Worm (Caenorhabditis elegans) whole organism, mixed stage, embryonic: ENCODE measurements around the gene sru-11.
"Not testable (repeated sequence)": the region's sequence is repeated elsewhere in the genome, so short reads cannot be mapped to it uniquely, and the experiment has no call there.

Experiments
- M03D4.4 ChIP-seq: sonication (generic microtip); optimal IDR thresholded peaks from 2 replicates; lab custom pipeline; 2017; ENCODE audit warnings: mild to moderate bottlenecking, missing genetic modification characterization, missing compliant biosample characterization
- blmp-1 ChIP-seq: fragments of 150-350 bp; optimal IDR thresholded peaks from 2 replicates; lab custom pipeline; 2014; ENCODE audit warnings: missing biosample characterization, missing genetic modification characterization
- ceh-43 ChIP-seq: fragments of 200-800 bp; sonication (Bioruptor generic); optimal IDR thresholded peaks from 2 replicates; lab custom pipeline; 2018; ENCODE audit warnings: mild to moderate bottlenecking, missing genetic modification characterization, moderate library complexity, missing compliant biosample characterization
- ceh-83 ChIP-seq: fragments of 200-800 bp; sonication (Bioruptor generic); optimal IDR thresholded peaks from 2 replicates; lab custom pipeline; 2018; ENCODE audit warnings: mild to moderate bottlenecking, missing genetic modification characterization, missing compliant biosample characterization
- ces-1 ChIP-seq: fragments of 150-350 bp; optimal IDR thresholded peaks from 2 replicates; lab custom pipeline; 2014; ENCODE audit warnings: missing biosample characterization, missing genetic modification reagents, missing genetic modification characterization
- cnd-1 ChIP-seq: fragments of 200-800 bp; sonication (Bioruptor generic); optimal IDR thresholded peaks from 2 replicates; lab custom pipeline; 2018; ENCODE audit warnings: mild to moderate bottlenecking, missing genetic modification characterization, missing compliant biosample characterization
- drap-1 ChIP-seq: fragments of 200-800 bp; sonication (Bioruptor generic); optimal IDR thresholded peaks from 3 replicates; lab custom pipeline; 2018; ENCODE audit warnings: mild to moderate bottlenecking, missing genetic modification characterization, missing compliant biosample characterization
- elt-1 ChIP-seq: sonication (generic microtip); optimal IDR thresholded peaks from 2 replicates; lab custom pipeline; 2017; ENCODE audit warnings: missing genetic modification characterization, mild to moderate bottlenecking, missing compliant biosample characterization, antibody characterized with exemption, moderate library complexity, borderline replicate concordance; ENCODE audit not compliant: insufficient read depth
- flh-1 ChIP-seq: fragments of 200-800 bp; sonication (Bioruptor generic); optimal IDR thresholded peaks from 2 replicates; lab custom pipeline; 2018; ENCODE audit warnings: mild to moderate bottlenecking, missing genetic modification characterization, moderate library complexity, missing compliant biosample characterization
- ham-2 ChIP-seq: fragments of 200-800 bp; sonication (Bioruptor generic); optimal IDR thresholded peaks from 2 replicates; lab custom pipeline; 2018; ENCODE audit warnings: mild to moderate bottlenecking, missing genetic modification characterization, missing compliant biosample characterization
- hlh-1 ChIP-seq: fragments of 150-350 bp; optimal IDR thresholded peaks from 2 replicates; lab custom pipeline; 2014; ENCODE audit warnings: missing biosample characterization, missing genetic modification reagents, missing genetic modification characterization
- lin-32 ChIP-seq: fragments of 200-800 bp; sonication (Bioruptor generic); optimal IDR thresholded peaks from 2 replicates; lab custom pipeline; 2018; ENCODE audit warnings: mild to moderate bottlenecking, missing genetic modification characterization, missing compliant biosample characterization
- mab-5 ChIP-seq: fragments of 150-350 bp; optimal IDR thresholded peaks from 2 replicates; lab custom pipeline; 2014; ENCODE audit warnings: missing biosample characterization, missing genetic modification characterization
- mep-1 ChIP-seq: fragments of 150-350 bp; optimal IDR thresholded peaks from 2 replicates; lab custom pipeline; 2017; ENCODE audit warnings: missing biosample characterization, missing genetic modification reagents, missing genetic modification characterization, inconsistent platforms
- mls-2 ChIP-seq: sonication (generic microtip); optimal IDR thresholded peaks from 2 replicates; lab custom pipeline; 2016; ENCODE audit warnings: mild to moderate bottlenecking, missing genetic modification characterization, moderate library complexity, missing compliant biosample characterization
- nhr-12 ChIP-seq: fragments of 150-350 bp; optimal IDR thresholded peaks from 2 replicates; lab custom pipeline; 2014; ENCODE audit warnings: missing biosample characterization, missing genetic modification characterization
- nhr-2 ChIP-seq: fragments of 150-350 bp; optimal IDR thresholded peaks from 2 replicates; lab custom pipeline; 2014; ENCODE audit warnings: missing biosample characterization, missing genetic modification characterization
- nhr-237 ChIP-seq: fragments of 150-350 bp; optimal IDR thresholded peaks from 2 replicates; lab custom pipeline; 2014; ENCODE audit warnings: missing biosample characterization, missing genetic modification characterization
- nhr-28 ChIP-seq: fragments of 150-350 bp; optimal IDR thresholded peaks from 2 replicates; lab custom pipeline; 2014; ENCODE audit warnings: missing biosample characterization, missing genetic modification characterization
- nhr-76 ChIP-seq: sonication (generic microtip); optimal IDR thresholded peaks from 2 replicates; lab custom pipeline; 2017; ENCODE audit warnings: missing biosample characterization, missing genetic modification characterization
- sem-2 ChIP-seq: fragments of 200-800 bp; sonication (Bioruptor generic); optimal IDR thresholded peaks from 2 replicates; lab custom pipeline; 2018; ENCODE audit warnings: mild to moderate bottlenecking, missing genetic modification characterization, missing compliant biosample characterization
- snpc-4 ChIP-seq: fragments of 150-350 bp; optimal IDR thresholded peaks from 2 replicates; lab custom pipeline; 2014; ENCODE audit warnings: missing biosample characterization, missing genetic modification characterization
- sptf-1 ChIP-seq: sonication (generic microtip); optimal IDR thresholded peaks from 2 replicates; lab custom pipeline; 2017; ENCODE audit warnings: mild to moderate bottlenecking, missing genetic modification characterization, moderate library complexity, missing compliant biosample characterization
- tbx-8 ChIP-seq: fragments of 200-800 bp; sonication (Bioruptor generic); optimal IDR thresholded peaks from 2 replicates; lab custom pipeline; 2018; ENCODE audit warnings: mild to moderate bottlenecking, missing genetic modification characterization, moderate library complexity, missing compliant biosample characterization
- unc-120 ChIP-seq: sonication (generic microtip); optimal IDR thresholded peaks from 2 replicates; lab custom pipeline; 2017; ENCODE audit warnings: missing genetic modification characterization, missing compliant biosample characterization; ENCODE audit not compliant: poor library complexity, severe bottlenecking
- unc-62 ChIP-seq: fragments of 150-350 bp; optimal IDR thresholded peaks from 2 replicates; lab custom pipeline; 2014; ENCODE audit warnings: missing biosample characterization, missing genetic modification reagents, missing genetic modification characterization
- zip-8 ChIP-seq: fragments of 150-350 bp; optimal IDR thresholded peaks from 2 replicates; lab custom pipeline; 2014; ENCODE audit warnings: missing biosample characterization, missing genetic modification characterization
- ztf-11 ChIP-seq: fragments of 150-350 bp; optimal IDR thresholded peaks from 2 replicates; lab custom pipeline; 2014; ENCODE audit warnings: missing biosample characterization, missing genetic modification characterization

The sru-11 gene

DNA sequence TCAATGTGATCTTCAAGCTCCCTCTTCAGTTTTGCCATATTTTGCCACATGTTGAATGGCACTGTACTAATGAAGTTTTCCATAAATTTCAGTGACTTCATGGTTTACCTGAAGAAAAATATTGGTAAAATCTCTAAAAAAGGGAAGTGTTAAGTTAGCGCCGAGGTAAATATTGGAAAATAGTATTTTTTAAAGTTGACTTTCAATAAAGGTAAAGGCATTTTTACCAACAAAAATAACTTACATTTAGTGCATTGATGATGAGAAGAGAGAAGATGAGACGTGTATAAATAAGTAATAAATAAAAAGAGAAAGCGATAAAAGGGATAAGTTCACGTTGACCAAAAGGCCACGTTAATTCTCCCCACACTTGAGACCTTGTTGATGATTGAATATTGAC lies 6.6 kb upstream of the sru-11 start, which contains the start of gene Y45F10B.8:
TSS of gene Y45F10B.8 (minus strand) at position 101 of the 400 bp plus-strand sequence.
- not testable (repeated sequence) for TF ChIP-seq zip-8, elt-1, unc-120 (tag; lab: Kevin White, UChicago)

ce11 chrIV:13578953-13579352 lies 5.8 kb upstream of the sru-11 start, which contains the start of gene sru-16:
Gene sru-16, plus strand, starts transcription at chrIV:13579253.
- not testable (repeated sequence) for TF ChIP-seq nhr-76, nhr-2, cnd-1 (tag; lab: Kevin White, UChicago)

DNA sequence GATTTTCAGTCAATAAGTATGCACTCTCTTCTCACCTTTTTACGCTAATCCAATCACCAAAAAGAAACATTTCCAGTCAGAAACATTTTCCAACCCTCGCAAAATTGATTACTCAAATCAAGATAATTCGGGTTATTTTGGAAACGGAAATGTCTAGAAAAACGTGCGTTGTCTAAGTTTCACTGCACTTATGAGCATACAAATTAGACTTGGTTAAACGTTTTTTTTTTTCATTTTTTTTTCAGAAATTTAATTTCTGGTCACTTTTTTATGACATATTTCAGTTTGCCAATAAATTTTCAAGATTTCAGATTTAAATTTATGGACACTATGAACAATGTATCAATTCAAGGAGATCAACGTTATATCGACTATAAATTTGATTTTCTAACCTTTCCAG lies 1.8 kb upstream of the sru-11 start, which contains the start of gene sru-12:
TSS of gene sru-12 (plus strand) at position 301 of the 400 bp plus-strand sequence.
- no peak for TF ChIP-seq snpc-4 (tag; lab: Kevin White, UChicago)

ce11 chrIV:13587175-13587574 lies 2.4 kb downstream of the sru-11 start, which contains the start of gene Y45F10B.12:
Gene Y45F10B.12, plus strand, starts transcription at chrIV:13587475.
- no peak for TF ChIP-seq nhr-28 (tag; lab: Kevin White, UChicago)
- TF ChIP-seq ztf-11 (tag; lab: Kevin White, UChicago), result no peak
- no peak for TF ChIP-seq nhr-12 (tag; lab: Kevin White, UChicago)
- no peak for TF ChIP-seq hlh-1
- no peak for TF ChIP-seq drap-1 (GFP tag; lab: Kevin White, UChicago)
- TF ChIP-seq flh-1 (GFP tag; lab: Kevin White, UChicago), result no peak
- no peak for TF ChIP-seq cnd-1 (tag; lab: Kevin White, UChicago)
- no peak for TF ChIP-seq mep-1 (tag; lab: Kevin White, UChicago)
- no peak for TF ChIP-seq M03D4.4 (tag; lab: Kevin White, UChicago)
- no peak for TF ChIP-seq sptf-1 (tag; lab: Kevin White, UChicago)
- TF ChIP-seq ces-1 (GFP tag; lab: Kevin White, UChicago), result no peak
- no peak for TF ChIP-seq nhr-76 (tag; lab: Kevin White, UChicago)
- no peak for TF ChIP-seq ceh-43 (GFP tag; lab: Kevin White, UChicago)
- TF ChIP-seq lin-32 (GFP tag; lab: Kevin White, UChicago), result no peak

DNA sequence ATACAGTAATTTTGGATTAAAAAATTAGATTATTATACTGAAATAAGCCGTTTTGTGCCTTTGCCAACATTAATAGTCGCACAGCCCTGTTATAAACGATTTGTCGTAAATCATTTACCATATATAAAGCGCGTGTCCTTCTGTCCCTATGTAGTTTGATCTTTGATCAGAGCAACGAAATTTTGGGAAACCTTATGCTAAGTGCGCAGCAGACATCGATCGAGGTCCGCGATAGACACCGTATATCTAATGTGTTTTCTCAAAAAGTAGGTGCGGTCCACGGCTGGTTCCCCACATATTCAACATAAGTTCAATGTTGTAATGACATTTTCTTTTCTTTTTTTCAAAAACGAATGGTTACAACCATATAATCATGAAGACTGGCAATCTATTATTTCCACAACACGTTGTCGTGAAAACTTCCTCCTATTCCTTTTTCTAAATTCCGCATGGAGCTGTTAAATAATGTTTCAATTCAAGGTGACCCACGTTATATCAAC lies 3.8 kb downstream of the sru-11 start, which contains the start of gene sru-9:
TSS of gene sru-9 (plus strand) at position 450 of the 500 bp plus-strand sequence.
- not testable (repeated sequence) for TF ChIP-seq sptf-1 (tag; lab: Kevin White, UChicago); drap-1 (GFP tag; lab: Kevin White, UChicago); nhr-76 (tag; lab: Kevin White, UChicago)
- TF ChIP-seq, all 35 proteins: peak for 0; not testable (repeated sequence) for 35

- TF ChIP-seq elt-1 (tag; lab: Kevin White, UChicago), result no peak
- TF ChIP-seq ham-2 (GFP tag; lab: Kevin White, UChicago), result no peak
- TF ChIP-seq nhr-237 (tag; lab: Kevin White, UChicago), result no peak
- no peak for TF ChIP-seq sem-2 (GFP tag; lab: Kevin White, UChicago)
- TF ChIP-seq unc-62 (GFP tag; lab: Kevin White, UChicago), result no peak
- no peak for TF ChIP-seq ceh-83 (GFP tag; lab: Kevin White, UChicago)
- no peak for TF ChIP-seq mls-2 (tag; lab: Kevin White, UChicago)
- TF ChIP-seq cnd-1 (tag; lab: Kevin White, UChicago), result no peak
- no peak for TF ChIP-seq nhr-2 (tag; lab: Kevin White, UChicago)
- TF ChIP-seq nhr-12 (tag; lab: Kevin White, UChicago), result no peak
Measured at ce11 chrIV:13591645-13592044, 6.9 kb downstream of the sru-11 start, which contains the start of gene tsp-5. Gene tsp-5, minus strand, starts transcription at chrIV:13591745.

- no peak for TF ChIP-seq mab-5 (tag; lab: Kevin White, UChicago)
- no peak for TF ChIP-seq tbx-8 (GFP tag; lab: Kevin White, UChicago)
- TF ChIP-seq elt-1 (tag; lab: Kevin White, UChicago), result no peak
- TF ChIP-seq ceh-83 (GFP tag; lab: Kevin White, UChicago), result no peak
- TF ChIP-seq ceh-43 (GFP tag; lab: Kevin White, UChicago), result no peak
- TF ChIP-seq drap-1 (GFP tag; lab: Kevin White, UChicago), result no peak
- no peak for TF ChIP-seq nhr-12 (tag; lab: Kevin White, UChicago)
- no peak for TF ChIP-seq nhr-2 (tag; lab: Kevin White, UChicago)
- no peak for TF ChIP-seq ces-1 (GFP tag; lab: Kevin White, UChicago)
- TF ChIP-seq nhr-237 (tag; lab: Kevin White, UChicago), result no peak
- TF ChIP-seq mep-1 (tag; lab: Kevin White, UChicago), result no peak
- TF ChIP-seq zip-8 (tag; lab: Kevin White, UChicago), result no peak
- no peak for TF ChIP-seq snpc-4 (tag; lab: Kevin White, UChicago)
- no peak for TF ChIP-seq blmp-1
- TF ChIP-seq nhr-28 (tag; lab: Kevin White, UChicago), result no peak
- TF ChIP-seq ham-2 (GFP tag; lab: Kevin White, UChicago), result no peak
Measured at ce11 chrIV:13593351-13593750, 8.6 kb downstream of the sru-11 start, which contains the start of gene Y45F10B.3. Gene Y45F10B.3, plus strand, starts transcription at chrIV:13593651.
